Worm (Caenorhabditis elegans): ENCODE data around the gene Y43C5A.3.
"Not testable (repeated sequence)": the region's sequence is repeated elsewhere in the genome, so short reads cannot be mapped to it uniquely, and the experiment has no call there.

Y43C5A.3 gene

ce11 chrIV:10318199-10318598 lies 44.4 kb downstream of the Y43C5A.3 start, which contains the start of gene R09E10.2:
Gene R09E10.2, minus strand, starts transcription at chrIV:10318299.
- TF ChIP-seq lin-29 (GFP tag; IDR thresholded peaks at IDR 0.05) (no peak), unc-62 (GFP tag; optimal IDR thresholded peaks at IDR 0.05 in 1 of 2) (peak in 1 of 2 experiments; percentile 38), unc-62 (tag; optimal IDR thresholded peaks at IDR 0.05) (no peak), Y105C5A.15 (GFP tag; IDR thresholded peaks at IDR 0.05) (no peak)

ce11 chrIV:10322650-10323049 lies 48.8 kb downstream of the Y43C5A.3 start, which contains the start of gene R09E10.1:
Gene R09E10.1, minus strand, starts transcription at chrIV:10322750.
- TF ChIP-seq nhr-111 (GFP tag; optimal IDR thresholded peaks at IDR 0.05); egl-43 (GFP tag; IDR thresholded peaks at IDR 0.05); rbr-2 (tag; optimal IDR thresholded peaks at IDR 0.05): not testable (repeated sequence)

- peak; percentile 48; the same call in 1 of the 2 replicates for TF ChIP-seq php-3 (GFP tag; IDR thresholded peaks at IDR 0.05)
- 0 out of 2 replicates have a peak, but pooled peaks have one; percentile 17 for TF ChIP-seq hmg-1.1 (GFP tag; IDR thresholded peaks at IDR 0.05)
- TF ChIP-seq Y48G9A.11 (GFP tag; IDR thresholded peaks at IDR 0.05): peak; percentile 50; the same call in 1 of the 2 replicates
- peak; percentile 35; the same call in 1 of the 2 replicates for TF ChIP-seq lin-38 (GFP tag; IDR thresholded peaks at IDR 0.05)
- peak; percentile 50; the same call in 1 of the 2 replicates for TF ChIP-seq ctbp-1 (GFP tag; IDR thresholded peaks at IDR 0.05)
- TF ChIP-seq mdt-29 (GFP tag; IDR thresholded peaks at IDR 0.05): peak; percentile 54; the same call in 1 of the 2 replicates
- TF ChIP-seq D1046.2 (GFP tag; IDR thresholded peaks at IDR 0.05): 0 out of 2 replicates have a peak, but pooled peaks have one; percentile 62
- peak; percentile 88 for TF ChIP-seq snpc-1.2 (GFP tag; IDR thresholded peaks at IDR 0.05)
- peak; percentile 68; the same call in 1 of the 2 replicates for TF ChIP-seq dmd-8 (GFP tag; IDR thresholded peaks at IDR 0.05)
- TF ChIP-seq F26F4.8 (GFP tag; conservative IDR thresholded peaks at IDR 0.05): peak; percentile 54; the same call in 1 of the 2 replicates
- TF ChIP-seq egl-43 (GFP tag; IDR thresholded peaks at IDR 0.05): peak; percentile 83
- peak; percentile 61 for TF ChIP-seq vab-7 (GFP tag; IDR thresholded peaks at IDR 0.05)
- peak; percentile 56 for TF ChIP-seq set-16 (GFP tag; IDR thresholded peaks at IDR 0.05)
- peak; percentile 54 for TF ChIP-seq pha-4 (GFP tag; IDR thresholded peaks at IDR 0.05)
- not testable (repeated sequence) for TF ChIP-seq pha-4 (tag; optimal IDR thresholded peaks at IDR 0.05)
- 0 out of 2 replicates have a peak, but pooled peaks have one; percentile 50 for TF ChIP-seq arid-1 (GFP tag; conservative IDR thresholded peaks at IDR 0.05)
- 0 out of 2 replicates have a peak, but pooled peaks have one; percentile 12 for TF ChIP-seq lin-29 (GFP tag; IDR thresholded peaks at IDR 0.05)
- peak; percentile 61; the same call in 1 of the 2 replicates for TF ChIP-seq lim-7 (GFP tag; IDR thresholded peaks at IDR 0.05)
Observed at ce11 chrIV:10323368-10323767, 49.5 kb downstream of the Y43C5A.3 start.

Data from whole organism, L4 larva.